Worm (Caenorhabditis elegans) whole organism, L4 larva: ENCODE measurements around the gene hsp-12.3.

ENCODE experiments used
- ces-1 ChIP-seq: fragments of 150-350 bp; sonication (generic microtip); optimal IDR thresholded peaks from 4 replicates; lab custom pipeline; 2014; ENCODE audit warnings: missing biosample characterization, missing genetic modification reagents, missing genetic modification characterization
- lin-13 ChIP-seq: fragments of 150-350 bp; optimal IDR thresholded peaks from 2 replicates; lab custom pipeline; 2014; ENCODE audit warnings: missing biosample characterization, missing genetic modification reagents, missing genetic modification characterization
- lsy-2 ChIP-seq, 2 experiments: fragments of 150-350 bp in 1 of 2; sonication (generic microtip) in 1 of 2; optimal IDR thresholded peaks; 2 replicates each; lab custom pipeline; 2014 to 2017; ENCODE audit warnings: missing biosample characterization in 2 of 2, missing genetic modification characterization in 2 of 2
- mes-2 ChIP-seq: sonication (generic microtip); optimal IDR thresholded peaks from 2 replicates; lab custom pipeline; 2016; ENCODE audit warnings: missing genotype, mild to moderate bottlenecking, missing genetic modification characterization, missing compliant biosample characterization; ENCODE audit not compliant: poor library complexity, severe bottlenecking
- nhr-11 ChIP-seq: fragments of 150-350 bp; optimal IDR thresholded peaks from 2 replicates; lab custom pipeline; 2014; ENCODE audit warnings: missing biosample characterization, missing genetic modification characterization
- nhr-237 ChIP-seq: sonication (generic microtip); optimal IDR thresholded peaks from 2 replicates; lab custom pipeline; 2017; ENCODE audit warnings: missing biosample characterization, missing genetic modification characterization
- pha-4 ChIP-seq, 2 experiments: fragments of 150-350 bp in 1 of 2; fragments of 200-800 bp in 1 of 2; sonication (Bioruptor generic) in 1 of 2; IDR thresholded peaks in 1 of 2; optimal IDR thresholded peaks in 1 of 2; 2 replicates each; pipeline versions ENCODE4 v1.3.6 to Lab custom; 2014 to 2022; ENCODE audit warnings: missing genetic modification characterization in 2 of 2, missing genetic modification reagents in 2 of 2, missing biosample characterization in 1 of 2, missing compliant biosample characterization in 1 of 2
- spr-1 ChIP-seq: sonication (generic microtip); optimal IDR thresholded peaks from 2 replicates; lab custom pipeline; 2016; ENCODE audit warnings: mild to moderate bottlenecking, missing genetic modification characterization, missing compliant biosample characterization

ce11 chrIV:9438753-9439152 is 6.6 kb downstream of the hsp-12.3 start:
- no peak for TF ChIP-seq lin-13 (GFP tag; lab: Kevin White, UChicago)
- TF ChIP-seq ces-1 (GFP tag; lab: Kevin White, UChicago) = no peak
- TF ChIP-seq lsy-2 (tag; optimal IDR thresholded peaks at IDR 0.05; lab: Kevin White, UChicago) = peak in 1 of 2 experiments; percentile 48
- no peak for TF ChIP-seq nhr-11 (tag; lab: Kevin White, UChicago)
- no peak for TF ChIP-seq spr-1 (tag; lab: Kevin White, UChicago)
- TF ChIP-seq pha-4 (GFP tag; IDR thresholded peaks at IDR 0.05; lab: Robert Waterston, UW) = peak; percentile 74; the same call in 1 of the 2 replicates
- TF ChIP-seq pha-4 (tag; optimal IDR thresholded peaks at IDR 0.05; lab: Kevin White, UChicago) = no peak
- TF ChIP-seq mes-2 (tag; lab: Kevin White, UChicago) = no peak
- no peak for TF ChIP-seq nhr-237
